Worm (Caenorhabditis elegans) whole organism, L1 larva: ENCODE results near the gene ecps-1.

Source experiments
- F16B12.6 ChIP-seq: fragments of 150-350 bp; optimal IDR thresholded peaks from 2 replicates; lab custom pipeline; 2014; ENCODE audit warnings: missing biosample characterization, missing genetic modification characterization
- blmp-1 ChIP-seq: fragments of 150-350 bp; optimal IDR thresholded peaks from 2 replicates; lab custom pipeline; 2014; ENCODE audit warnings: missing biosample characterization, missing genetic modification characterization
- ces-1 ChIP-seq: fragments of 150-350 bp; optimal IDR thresholded peaks from 2 replicates; lab custom pipeline; 2014; ENCODE audit warnings: missing biosample characterization, missing genetic modification reagents, missing genetic modification characterization
- ets-5 ChIP-seq: fragments of 200-800 bp; sonication (Bioruptor generic); IDR thresholded peaks from 2 replicates; pipeline ENCODE4 v1.3.6; 2022; ENCODE audit warnings: missing genetic modification characterization, missing compliant biosample characterization
- pqm-1 ChIP-seq: sonication (generic microtip); optimal IDR thresholded peaks from 3 replicates; lab custom pipeline; 2017; ENCODE audit warnings: missing biosample characterization, missing genetic modification characterization

DNA sequence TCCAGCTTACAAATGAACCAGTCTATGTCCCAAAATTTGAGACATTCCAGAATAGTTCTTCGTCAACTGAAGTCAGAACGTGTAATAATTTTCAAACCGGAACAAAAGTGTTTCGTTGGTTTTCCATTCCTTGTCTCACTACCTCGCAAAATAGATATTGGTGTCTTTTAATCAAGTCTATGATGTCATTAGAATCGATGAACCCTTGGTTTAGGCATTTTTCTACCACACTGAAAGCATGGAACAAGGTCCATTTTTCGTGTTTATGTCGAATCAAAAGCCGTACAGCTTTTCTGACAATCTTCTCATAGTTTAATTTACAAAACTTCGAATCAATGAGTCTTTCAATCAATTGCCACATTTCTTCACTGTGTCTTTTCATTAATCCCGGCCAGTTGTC lies 13.6 kb downstream of the ecps-1 start, which contains the start of gene H04D03.7:
- TF ChIP-seq blmp-1 (tag; lab: Kevin White, UChicago) = no peak
- TF ChIP-seq ces-1 (GFP tag; lab: Kevin White, UChicago) = no peak
- no peak for TF ChIP-seq F16B12.6 (tag; lab: Kevin White, UChicago)
- no peak for TF ChIP-seq pqm-1 (tag; lab: Kevin White, UChicago)
- no peak for TF ChIP-seq ets-5 (GFP tag; lab: Robert Waterston, UW)
